Worm (Caenorhabditis elegans): Measurements from ENCODE around the gene T08G5.1.

- TF ChIP-seq sdz-38 (tag; optimal IDR thresholded peaks at IDR 0.05) (no peak), ztf-22 (GFP tag; optimal IDR thresholded peaks at IDR 0.05) (no peak), madf-6 (GFP tag; IDR thresholded peaks at IDR 0.05) (no peak), pha-4 (tag; optimal IDR thresholded peaks at IDR 0.05) (no peak)
These were observed 15.1 kb downstream of the T08G5.1 start, which contains the start of gene ins-10 for ce11 chrV:14033649-14034048.
